Worm (Caenorhabditis elegans) whole organism, early embryonic: Measurements from ENCODE around the gene ubc-15.

Experiments used
- B0310.2 ChIP-seq: sonication (generic microtip); optimal IDR thresholded peaks from 2 replicates; lab custom pipeline; 2016; ENCODE audit warnings: mild to moderate bottlenecking, missing genetic modification characterization, missing compliant biosample characterization
- F13C5.2 ChIP-seq: sonication (generic microtip); optimal IDR thresholded peaks from 2 replicates; lab custom pipeline; 2017; ENCODE audit warnings: mild to moderate bottlenecking, missing genetic modification characterization, inconsistent platforms, missing compliant biosample characterization
- aly-1 ChIP-seq: sonication (generic microtip); optimal IDR thresholded peaks from 2 replicates; lab custom pipeline; 2016; ENCODE audit warnings: missing genetic modification characterization, missing compliant biosample characterization
- ama-1 ChIP-seq: fragments of 150-350 bp; optimal IDR thresholded peaks from 2 replicates; lab custom pipeline; 2014
- ceh-13 ChIP-seq: fragments of 200-800 bp; sonication (Bioruptor generic); optimal IDR thresholded peaks from 2 replicates; lab custom pipeline; 2018; ENCODE audit warnings: mild to moderate bottlenecking, missing genetic modification characterization, missing compliant biosample characterization
- ceh-36 ChIP-seq: sonication (generic microtip); optimal IDR thresholded peaks from 2 replicates; lab custom pipeline; 2016; ENCODE audit warnings: missing genetic modification characterization, inconsistent platforms, missing compliant biosample characterization
- ets-7 ChIP-seq: sonication (generic microtip); optimal IDR thresholded peaks from 2 replicates; lab custom pipeline; 2016; ENCODE audit warnings: missing genotype, missing genetic modification characterization, missing compliant biosample characterization
- flt-1 ChIP-seq: fragments of 200-800 bp; sonication (Bioruptor generic); IDR thresholded peaks from 2 replicates; pipeline ENCODE4 v1.3.6; 2022; ENCODE audit warnings: missing genetic modification characterization, missing compliant biosample characterization
- hmbx-1 ChIP-seq: sonication (generic microtip); optimal IDR thresholded peaks from 2 replicates; lab custom pipeline; 2016; ENCODE audit warnings: mild to moderate bottlenecking, missing genetic modification characterization, missing compliant biosample characterization
- hmg-4 ChIP-seq: fragments of 200-800 bp; sonication (Bioruptor generic); optimal IDR thresholded peaks from 2 replicates; lab custom pipeline; 2018; ENCODE audit warnings: mild to moderate bottlenecking, missing genetic modification characterization, missing compliant biosample characterization
- hnd-1 ChIP-seq: sonication (generic microtip); optimal IDR thresholded peaks from 2 replicates; lab custom pipeline; 2016; ENCODE audit warnings: missing genetic modification characterization, missing compliant biosample characterization
- pes-1 ChIP-seq: fragments of 200-800 bp; sonication (Bioruptor generic); IDR thresholded peaks from 2 replicates; pipeline ENCODE4 v1.3.6; 2022; ENCODE audit warnings: missing genetic modification reagents, missing genetic modification characterization, missing compliant biosample characterization
- scrt-1 ChIP-seq: fragments of 200-800 bp; sonication (Bioruptor generic); IDR thresholded peaks from 2 replicates; pipeline ENCODE4 v1.3.6; 2022; ENCODE audit warnings: missing genetic modification characterization, missing compliant biosample characterization
- sea-1 ChIP-seq: fragments of 200-800 bp; sonication (Bioruptor generic); conservative IDR thresholded peaks from 2 replicates; pipeline ENCODE4 v1.3.6; 2022; ENCODE audit warnings: missing genetic modification characterization, missing compliant biosample characterization
- tbx-11 ChIP-seq: fragments of 200-800 bp; sonication (Bioruptor generic); IDR thresholded peaks from 2 replicates; pipeline ENCODE4 v1.3.6; 2022; ENCODE audit warnings: missing genetic modification characterization, missing compliant biosample characterization
- tbx-37 ChIP-seq: fragments of 200-800 bp; sonication (Bioruptor generic); conservative IDR thresholded peaks from 2 replicates; pipeline ENCODE4 v1.3.6; 2022; ENCODE audit warnings: missing genetic modification reagents, missing genetic modification characterization, missing compliant biosample characterization
- tra-4 ChIP-seq: sonication (generic microtip); optimal IDR thresholded peaks from 2 replicates; lab custom pipeline; 2017; ENCODE audit warnings: missing genetic modification characterization, missing compliant biosample characterization

The ubc-15 gene

DNA sequence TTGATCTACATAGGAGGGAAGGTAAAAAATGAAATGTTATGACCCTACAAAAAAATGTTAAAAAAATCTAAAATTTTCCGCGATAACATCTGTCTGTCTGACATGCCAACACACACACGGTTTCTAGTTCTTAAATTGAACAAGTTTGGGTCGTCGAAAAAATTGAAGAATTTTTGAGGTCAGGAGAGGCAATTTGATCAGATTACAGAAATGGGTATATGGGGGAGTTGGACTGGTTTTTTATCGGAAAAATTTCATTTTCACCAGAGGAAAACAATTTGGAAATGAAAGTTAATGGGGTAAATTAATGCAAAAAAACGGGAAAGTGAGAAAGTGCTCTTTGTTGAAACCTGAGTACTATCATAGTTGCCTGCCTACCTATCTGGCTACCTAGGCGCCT, 59.6 kb downstream of the ubc-15 start:
- TF ChIP-seq hmg-4 (GFP tag; lab: Kevin White, UChicago): no peak
- no peak for TF ChIP-seq tbx-37 (GFP tag; lab: Robert Waterston, UW)

DNA sequence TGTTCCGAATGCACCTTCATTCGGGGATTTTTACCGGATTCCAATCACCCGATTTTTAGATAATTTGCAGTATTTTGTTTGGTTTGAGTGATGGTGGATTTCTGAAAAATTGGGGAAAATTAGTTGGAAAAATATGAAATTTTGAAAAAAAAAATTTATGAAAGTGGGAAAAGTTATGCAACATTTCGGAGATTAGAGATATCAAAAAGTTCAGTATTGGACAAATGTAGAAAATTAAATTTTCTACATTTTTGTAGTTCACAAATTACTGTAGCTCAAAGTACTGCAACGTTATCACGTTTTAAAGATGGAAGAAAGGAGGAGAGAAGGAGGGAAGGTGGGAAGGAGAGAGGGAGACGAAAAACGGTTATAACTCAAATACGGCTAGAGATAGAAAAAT, 60.9 kb downstream of the ubc-15 start, which contains the start of gene ptc-3:
Gene ptc-3 (minus strand): TSS at position 101 of the 400 bp plus-strand sequence.
- no peak for TF ChIP-seq scrt-1 (GFP tag; lab: Robert Waterston, UW)
- no peak for TF ChIP-seq ama-1 (lab: Kevin White, UChicago)
- no peak for TF ChIP-seq hnd-1
- TF ChIP-seq tbx-37 (GFP tag; lab: Robert Waterston, UW): no peak
- no peak for TF ChIP-seq B0310.2 (tag; lab: Kevin White, UChicago)
- TF ChIP-seq tbx-11 (GFP tag; lab: Robert Waterston, UW): no peak
- no peak for TF ChIP-seq sea-1 (GFP tag; lab: Robert Waterston, UW)
- TF ChIP-seq F13C5.2 (tag; lab: Kevin White, UChicago): no peak
- TF ChIP-seq aly-1 (tag; lab: Kevin White, UChicago): no peak
- TF ChIP-seq hmbx-1 (tag; lab: Kevin White, UChicago): no peak
- TF ChIP-seq pes-1 (GFP tag; lab: Robert Waterston, UW): no peak
- no peak for TF ChIP-seq hmg-4 (GFP tag; lab: Kevin White, UChicago)
- TF ChIP-seq tra-4 (tag; lab: Kevin White, UChicago): no peak
- TF ChIP-seq flt-1: no peak
- no peak for TF ChIP-seq ceh-36 (tag; lab: Kevin White, UChicago)
- TF ChIP-seq ets-7: no peak
- no peak for TF ChIP-seq ceh-13 (GFP tag; lab: Kevin White, UChicago)
